Fruit fly (Drosophila melanogaster) whole organism, embryonic: ENCODE measurements around the gene Swip-1.

Experiments
- Ada2b ChIP-seq: fragments of 200-800 bp; sonication (Bioruptor generic); IDR thresholded peaks from 2 replicates; pipeline ENCODE4 v1.3.6; 2022; ENCODE audit warnings: missing biosample characterization, missing genetic modification characterization
- Aef1 ChIP-seq: fragments of 200-800 bp; sonication (Bioruptor generic); IDR thresholded peaks from 3 replicates; pipeline ENCODE4 v1.3.6; 2022; ENCODE audit warnings: missing biosample characterization, missing genetic modification characterization
- CG10462 ChIP-seq: fragments of 200-800 bp; sonication (Bioruptor generic); optimal IDR thresholded peaks from 2 replicates; lab custom pipeline; 2016; ENCODE audit warnings: missing biosample characterization, missing genetic modification characterization
- CG11695 ChIP-seq: fragments of 200-800 bp; sonication (Bioruptor generic); IDR thresholded peaks from 3 replicates; pipeline ENCODE4 v1.3.6; 2022; ENCODE audit warnings: missing biosample characterization, missing genetic modification characterization
- CG15011 ChIP-seq: fragments of 200-800 bp; sonication (Bioruptor generic); optimal IDR thresholded peaks from 3 replicates; lab custom pipeline; 2018; ENCODE audit warnings: missing biosample characterization, mild to moderate bottlenecking, missing genetic modification characterization
- CG1529 ChIP-seq: fragments of 200-800 bp; sonication (Bioruptor generic); optimal IDR thresholded peaks from 3 replicates; lab custom pipeline; 2018; ENCODE audit warnings: missing biosample characterization, missing genetic modification characterization
- CG1647 ChIP-seq: fragments of 200-800 bp; sonication (Bioruptor generic); optimal IDR thresholded peaks from 3 replicates; lab custom pipeline; 2016; ENCODE audit warnings: missing biosample characterization, missing genetic modification characterization
- CG16813 ChIP-seq: fragments of 200-800 bp; sonication (Bioruptor generic); IDR thresholded peaks from 3 replicates; pipeline ENCODE4 v1.3.6; 2022; ENCODE audit warnings: missing biosample characterization, missing genetic modification characterization; ENCODE audit not compliant: partially characterized antibody
- CG16815 ChIP-seq: fragments of 200-800 bp; sonication (Bioruptor generic); optimal IDR thresholded peaks from 3 replicates; lab custom pipeline; 2017; ENCODE audit warnings: missing biosample characterization, mild to moderate bottlenecking, missing genetic modification characterization
- CG18262 ChIP-seq: fragments of 200-800 bp; optimal IDR thresholded peaks from 3 replicates; lab custom pipeline; 2019; ENCODE audit warnings: missing biosample characterization, mild to moderate bottlenecking, missing genetic modification characterization, moderate library complexity
- CG2712 ChIP-seq: fragments of 200-800 bp; optimal IDR thresholded peaks from 3 replicates; lab custom pipeline; 2019; ENCODE audit warnings: missing biosample characterization, mild to moderate bottlenecking, missing genetic modification characterization, moderate library complexity
- CG33557 ChIP-seq: fragments of 200-800 bp; sonication (Bioruptor generic); optimal IDR thresholded peaks from 2 replicates; lab custom pipeline; 2019; ENCODE audit warnings: missing biosample characterization, mild to moderate bottlenecking, missing genetic modification characterization, moderate library complexity
- CG3838 ChIP-seq: fragments of 200-800 bp; sonication (Bioruptor generic); optimal IDR thresholded peaks from 3 replicates; lab custom pipeline; 2016; ENCODE audit warnings: missing biosample characterization, missing genetic modification characterization
- CG5180 ChIP-seq: fragments of 200-800 bp; sonication (Bioruptor generic); optimal IDR thresholded peaks from 3 replicates; lab custom pipeline; 2017; ENCODE audit warnings: missing biosample characterization, missing genetic modification characterization, mild to moderate bottlenecking, moderate library complexity, missing genetic modification reagents
- CG5245 ChIP-seq: fragments of 200-800 bp; sonication (Bioruptor generic); optimal IDR thresholded peaks from 3 replicates; lab custom pipeline; 2016; ENCODE audit warnings: missing biosample characterization, missing genetic modification characterization
- CG6654 ChIP-seq: fragments of 200-800 bp; sonication (Bioruptor generic); optimal IDR thresholded peaks from 2 replicates; lab custom pipeline; 2017; ENCODE audit warnings: missing biosample characterization, mild to moderate bottlenecking, missing genetic modification characterization
- CG9797 ChIP-seq: fragments of 200-800 bp; sonication (Bioruptor generic); optimal IDR thresholded peaks from 3 replicates; lab custom pipeline; 2018; ENCODE audit warnings: missing biosample characterization, mild to moderate bottlenecking, missing genetic modification characterization
- Deaf1 ChIP-seq: fragments of 200-800 bp; optimal IDR thresholded peaks from 3 replicates; lab custom pipeline; 2019; ENCODE audit warnings: missing biosample characterization, mild to moderate bottlenecking, missing genetic modification characterization, moderate library complexity
- Dp ChIP-seq: fragments of 200-800 bp; sonication (Bioruptor generic); optimal IDR thresholded peaks from 2 replicates; lab custom pipeline; 2018; ENCODE audit warnings: missing biosample characterization, mild to moderate bottlenecking, missing genetic modification characterization, moderate library complexity
- Dref ChIP-seq: fragments of 200-800 bp; sonication (Bioruptor generic); IDR thresholded peaks from 2 replicates; pipeline ENCODE4 v1.3.6; 2022; ENCODE audit warnings: missing biosample characterization, missing genetic modification characterization
- Gug ChIP-seq: fragments of 200-800 bp; sonication (Bioruptor generic); IDR thresholded peaks from 4 replicates; pipeline ENCODE4 v1.3.6; 2022; ENCODE audit warnings: missing biosample characterization, missing genetic modification characterization
- Hand ChIP-seq: fragments of 200-800 bp; sonication (Bioruptor generic); optimal IDR thresholded peaks from 2 replicates; lab custom pipeline; 2017; ENCODE audit warnings: mild to moderate bottlenecking, missing biosample characterization, missing genetic modification reagents, missing genetic modification characterization
- Hr3 ChIP-seq: fragments of 200-800 bp; sonication (Bioruptor generic); optimal IDR thresholded peaks from 3 replicates; lab custom pipeline; 2016; ENCODE audit warnings: missing biosample characterization, missing genetic modification characterization
- Jarid2 ChIP-seq: fragments of 200-800 bp; sonication (Bioruptor generic); optimal IDR thresholded peaks from 3 replicates; lab custom pipeline; 2017; ENCODE audit warnings: mild to moderate bottlenecking, missing biosample characterization, missing genetic modification reagents, missing genetic modification characterization
- Mes4 ChIP-seq: fragments of 200-800 bp; sonication (Bioruptor generic); optimal IDR thresholded peaks from 2 replicates; lab custom pipeline; 2016; ENCODE audit warnings: missing biosample characterization, missing genetic modification characterization
- NK7.1 ChIP-seq: fragments of 200-800 bp; sonication (Bioruptor generic); optimal IDR thresholded peaks from 3 replicates; lab custom pipeline; 2016; ENCODE audit warnings: missing biosample characterization, missing genetic modification characterization
- Nf-YA ChIP-seq: fragments of 200-800 bp; sonication (Bioruptor generic); IDR thresholded peaks from 2 replicates; pipeline ENCODE4 v1.3.6; 2022; ENCODE audit warnings: missing biosample characterization, missing genetic modification characterization
- PHDP ChIP-seq: fragments of 200-800 bp; sonication (Bioruptor generic); optimal IDR thresholded peaks from 3 replicates; lab custom pipeline; 2018; ENCODE audit warnings: missing biosample characterization, mild to moderate bottlenecking, missing genetic modification characterization, moderate library complexity
- TFAM ChIP-seq: fragments of 200-800 bp; sonication (Bioruptor generic); optimal IDR thresholded peaks from 2 replicates; lab custom pipeline; 2017; ENCODE audit warnings: missing biosample characterization, missing genetic modification characterization, inconsistent platforms
- Xbp1 ChIP-seq: fragments of 200-800 bp; sonication (Bioruptor generic); optimal IDR thresholded peaks from 3 replicates; lab custom pipeline; 2016; ENCODE audit warnings: missing biosample characterization, mild to moderate bottlenecking, missing genetic modification characterization
- ab ChIP-seq: fragments of 200-800 bp; sonication (Bioruptor generic); optimal IDR thresholded peaks from 2 replicates; lab custom pipeline; 2016; ENCODE audit warnings: missing biosample characterization, missing genetic modification characterization
- ac ChIP-seq: fragments of 200-800 bp; sonication (Bioruptor generic); optimal IDR thresholded peaks from 3 replicates; lab custom pipeline; 2017; ENCODE audit warnings: missing biosample characterization, mild to moderate bottlenecking, missing genetic modification characterization
- al ChIP-seq: fragments of 200-800 bp; sonication (Bioruptor generic); IDR thresholded peaks from 2 replicates; pipeline ENCODE4 v1.3.6; 2022; ENCODE audit warnings: missing biosample characterization, missing genetic modification characterization
- br ChIP-seq: fragments of >200 bp; optimal IDR thresholded peaks from 2 replicates; lab custom pipeline; 2017
- bsh ChIP-seq, 2 experiments: fragments of 200-800 bp; sonication (Bioruptor generic); optimal IDR thresholded peaks; 2 replicates each; lab custom pipeline; 2017 to 2018; ENCODE audit warnings: mild to moderate bottlenecking in 2 of 2, missing biosample characterization in 2 of 2, missing genetic modification characterization in 2 of 2, moderate library complexity in 1 of 2
- cas ChIP-seq: fragments of 200-800 bp; sonication (Bioruptor generic); IDR thresholded peaks from 2 replicates; pipeline ENCODE4 v1.3.6; 2022; ENCODE audit warnings: missing biosample characterization, missing genetic modification characterization
- eve ChIP-seq, 2 experiments: fragments of >200 bp; optimal IDR thresholded peaks; 2 replicates each; lab custom pipeline; 2017; ENCODE audit warnings: missing biosample characterization in 2 of 2, missing genetic modification characterization in 2 of 2
- fd64A ChIP-seq: fragments of 200-800 bp; sonication (Bioruptor generic); optimal IDR thresholded peaks from 3 replicates; lab custom pipeline; 2018; ENCODE audit warnings: missing biosample characterization, mild to moderate bottlenecking, missing genetic modification characterization
- fd96Cb ChIP-seq: fragments of 200-800 bp; sonication (Bioruptor generic); optimal IDR thresholded peaks from 2 replicates; lab custom pipeline; 2018; ENCODE audit warnings: missing biosample characterization, mild to moderate bottlenecking, missing genetic modification characterization, moderate library complexity
- gcm2 ChIP-seq: fragments of 200-800 bp; sonication (Bioruptor generic); optimal IDR thresholded peaks from 2 replicates; lab custom pipeline; 2016; ENCODE audit warnings: missing biosample characterization, missing genetic modification characterization
- gfzf ChIP-seq: fragments of 200-800 bp; sonication (Bioruptor generic); optimal IDR thresholded peaks from 2 replicates; lab custom pipeline; 2016; ENCODE audit warnings: missing biosample characterization, mild to moderate bottlenecking, missing genetic modification characterization, moderate library complexity
- gsb-n ChIP-seq: fragments of 200-800 bp; sonication (Bioruptor generic); optimal IDR thresholded peaks from 3 replicates; lab custom pipeline; 2018; ENCODE audit warnings: missing biosample characterization, mild to moderate bottlenecking, missing genetic modification characterization
- ham ChIP-seq: fragments of 200-800 bp; sonication (Bioruptor generic); IDR thresholded peaks from 2 replicates; pipeline ENCODE4 v1.3.6; 2022; ENCODE audit warnings: missing biosample characterization, missing genetic modification characterization
- lab ChIP-seq: fragments of 200-800 bp; sonication (Bioruptor generic); optimal IDR thresholded peaks from 3 replicates; lab custom pipeline; 2017; ENCODE audit warnings: missing biosample characterization, missing genetic modification characterization, mild to moderate bottlenecking, moderate library complexity, missing genetic modification reagents
- odd ChIP-seq: fragments of 200-800 bp; sonication (Bioruptor generic); optimal IDR thresholded peaks from 2 replicates; lab custom pipeline; 2017; ENCODE audit warnings: missing biosample characterization, mild to moderate bottlenecking, missing genetic modification characterization
- sd ChIP-seq: fragments of 200-800 bp; sonication (Bioruptor generic); optimal IDR thresholded peaks from 3 replicates; lab custom pipeline; 2018; ENCODE audit warnings: missing biosample characterization, mild to moderate bottlenecking, missing genetic modification characterization, moderate library complexity
- shn ChIP-seq: fragments of 200-800 bp; sonication (Bioruptor generic); optimal IDR thresholded peaks from 3 replicates; lab custom pipeline; 2016; ENCODE audit warnings: missing biosample characterization, missing genetic modification characterization
- sim ChIP-seq: fragments of 200-800 bp; sonication (Bioruptor generic); IDR thresholded peaks from 2 replicates; pipeline ENCODE4 v1.3.6; 2022; ENCODE audit warnings: missing biosample characterization, missing genetic modification characterization
- slp2 ChIP-seq: fragments of 200-800 bp; sonication (Bioruptor generic); optimal IDR thresholded peaks from 2 replicates; lab custom pipeline; 2016; ENCODE audit warnings: missing biosample characterization, missing genetic modification characterization
- tio ChIP-seq: fragments of 200-800 bp; sonication (Bioruptor generic); optimal IDR thresholded peaks from 2 replicates; lab custom pipeline; 2017; ENCODE audit warnings: missing biosample characterization, missing genetic modification characterization, inconsistent platforms

Swip-1 gene

dm6 chr2L:18944175-18945012, 42.7 kb downstream of the Swip-1 start (continued):
- TF ChIP-seq eve (GFP tag; optimal IDR thresholded peaks at IDR 0.05; lab: Kevin White, UChicago) (no peak), CG1647 (GFP tag; lab: Kevin White, UChicago) (no peak), ab (GFP tag; lab: Kevin White, UChicago) (peak; percentile 23), CG15011 (GFP tag; lab: Kevin White, UChicago) (no peak), Nf-YA (no peak), fd64A (peak; percentile 43), sd (tag; lab: Kevin White, UChicago) (peak; percentile 54), ac (GFP tag; lab: Kevin White, UChicago) (no peak), sim (GFP tag; lab: Robert Waterston, UW) (no peak), CG16813 (no peak), Dref (GFP tag; lab: Robert Waterston, UW) (no peak), Jarid2 (GFP tag; lab: Kevin White, UChicago) (no peak), cas (GFP tag; lab: Robert Waterston, UW) (no peak), Xbp1 (GFP tag; lab: Kevin White, UChicago) (no peak), odd (peak; percentile 4), Ada2b (no peak), gcm2 (GFP tag; lab: Kevin White, UChicago) (no peak), CG5245 (GFP tag; lab: Kevin White, UChicago) (no peak), al (GFP tag; lab: Robert Waterston, UW) (no peak), CG11695 (no peak), fd96Cb (tag; lab: Kevin White, UChicago) (no peak), CG33557 (GFP tag; lab: Kevin White, UChicago) (no peak), Deaf1 (peak; percentile 88), CG2712 (tag; lab: Kevin White, UChicago) (peak; percentile 0), br (lab: Kevin White, UChicago) (no peak), Aef1 (GFP tag; lab: Robert Waterston, UW) (no peak), CG10462 (GFP tag; lab: Kevin White, UChicago) (no peak), shn (GFP tag; lab: Kevin White, UChicago) (no peak), CG1529 (GFP tag; lab: Kevin White, UChicago) (no peak), gfzf (peak; percentile 44), CG9797 (GFP tag; lab: Kevin White, UChicago) (peak; percentile 46), CG3838 (GFP tag; lab: Kevin White, UChicago) (peak; percentile 99), Hr3 (GFP tag; lab: Kevin White, UChicago) (no peak), Hand (GFP tag; lab: Kevin White, UChicago) (peak; percentile 52), CG18262 (tag; lab: Kevin White, UChicago) (no peak), tio (no peak), Mes4 (GFP tag; lab: Kevin White, UChicago) (no peak), CG5180 (GFP tag; lab: Kevin White, UChicago) (peak; percentile 67), bsh (GFP tag; optimal IDR thresholded peaks at IDR 0.05; lab: Kevin White, UChicago) (peak in 1 of 2 experiments; percentile 48), PHDP (tag; lab: Kevin White, UChicago) (no peak), TFAM (no peak), lab (GFP tag; lab: Kevin White, UChicago) (peak; percentile 60), CG6654 (no peak), slp2 (GFP tag; lab: Kevin White, UChicago) (no peak), CG16815 (GFP tag; lab: Kevin White, UChicago) (no peak), Gug (GFP tag; lab: Robert Waterston, UW) (no peak), gsb-n (tag; lab: Kevin White, UChicago) (peak; percentile 74), Dp (GFP tag; lab: Kevin White, UChicago) (peak; percentile 96), NK7.1 (GFP tag; lab: Kevin White, UChicago) (no peak), ham (GFP tag; lab: Robert Waterston, UW) (no peak)
